Worm (Caenorhabditis elegans) whole organism, late embryonic: ENCODE data around the gene T15B7.14.

Experiments
- C38D4.7 ChIP-seq: fragments of 200-800 bp; sonication (Bioruptor generic); optimal IDR thresholded peaks from 2 replicates; lab custom pipeline; 2018; ENCODE audit warnings: mild to moderate bottlenecking, missing genetic modification characterization, moderate library complexity, missing compliant biosample characterization
- T23F11.4 ChIP-seq: fragments of 200-800 bp; sonication (Bioruptor generic); optimal IDR thresholded peaks from 2 replicates; lab custom pipeline; 2018; ENCODE audit warnings: mild to moderate bottlenecking, missing genetic modification characterization, missing compliant biosample characterization
- ceh-2 ChIP-seq: sonication (generic microtip); optimal IDR thresholded peaks from 2 replicates; lab custom pipeline; 2016; ENCODE audit warnings: missing genotype, missing genetic modification characterization, missing compliant biosample characterization
- ceh-24 ChIP-seq: sonication (generic microtip); optimal IDR thresholded peaks from 2 replicates; lab custom pipeline; 2016; ENCODE audit warnings: mild to moderate bottlenecking, missing genetic modification characterization, missing compliant biosample characterization
- ceh-31 ChIP-seq: sonication (generic microtip); optimal IDR thresholded peaks from 2 replicates; lab custom pipeline; 2016; ENCODE audit warnings: missing genetic modification characterization, missing compliant biosample characterization
- ceh-34 ChIP-seq: sonication (generic microtip); optimal IDR thresholded peaks from 2 replicates; lab custom pipeline; 2016; ENCODE audit warnings: mild to moderate bottlenecking, missing genetic modification characterization, missing compliant biosample characterization
- ceh-45 ChIP-seq: fragments of 200-800 bp; sonication (Bioruptor generic); IDR thresholded peaks from 2 replicates; pipeline ENCODE4 v1.3.6; 2022; ENCODE audit warnings: missing genetic modification reagents, missing genetic modification characterization, missing compliant biosample characterization
- ceh-48 ChIP-seq: sonication (generic microtip); optimal IDR thresholded peaks from 2 replicates; lab custom pipeline; 2016; ENCODE audit warnings: missing genetic modification characterization, inconsistent platforms, missing compliant biosample characterization
- ceh-6 ChIP-seq: fragments of 200-800 bp; sonication (Bioruptor generic); optimal IDR thresholded peaks from 2 replicates; lab custom pipeline; 2018; ENCODE audit warnings: mild to moderate bottlenecking, missing genetic modification characterization, missing compliant biosample characterization
- dmd-4 ChIP-seq: sonication (generic microtip); optimal IDR thresholded peaks from 2 replicates; lab custom pipeline; 2016; ENCODE audit warnings: borderline replicate concordance, missing genetic modification characterization, missing compliant biosample characterization
- dve-1 ChIP-seq: sonication (generic microtip); optimal IDR thresholded peaks from 2 replicates; lab custom pipeline; 2017; ENCODE audit warnings: antibody characterized with exemption, mild to moderate bottlenecking, missing genetic modification characterization, missing compliant biosample characterization
- elt-2 ChIP-seq: sonication (generic microtip); optimal IDR thresholded peaks from 2 replicates; lab custom pipeline; 2016; ENCODE audit warnings: missing genetic modification reagents, missing genetic modification characterization, missing compliant biosample characterization
- eyg-1 ChIP-seq: sonication (generic microtip); optimal IDR thresholded peaks from 2 replicates; lab custom pipeline; 2016; ENCODE audit warnings: missing genotype, missing genetic modification characterization, missing compliant biosample characterization
- fkh-10 ChIP-seq: fragments of 150-350 bp; optimal IDR thresholded peaks from 2 replicates; lab custom pipeline; 2014; ENCODE audit warnings: missing biosample characterization, missing genetic modification reagents, missing genetic modification characterization
- hlh-15 ChIP-seq: sonication (generic microtip); optimal IDR thresholded peaks from 2 replicates; lab custom pipeline; 2016; ENCODE audit warnings: missing genetic modification characterization, missing compliant biosample characterization
- hlh-30 ChIP-seq: sonication (generic microtip); optimal IDR thresholded peaks from 2 replicates; lab custom pipeline; 2017; ENCODE audit warnings: antibody characterized with exemption, missing genetic modification characterization, missing compliant biosample characterization; ENCODE audit not compliant: insufficient read depth
- hlh-6 ChIP-seq: sonication (generic microtip); optimal IDR thresholded peaks from 2 replicates; lab custom pipeline; 2016; ENCODE audit warnings: missing genotype, missing genetic modification characterization, missing compliant biosample characterization
- lin-11 ChIP-seq: fragments of 200-800 bp; sonication (Bioruptor generic); optimal IDR thresholded peaks from 2 replicates; lab custom pipeline; 2018; ENCODE audit warnings: mild to moderate bottlenecking, missing genetic modification characterization, missing compliant biosample characterization
- madf-2 ChIP-seq: sonication (generic microtip); optimal IDR thresholded peaks from 2 replicates; lab custom pipeline; 2017; ENCODE audit warnings: missing genetic modification characterization, missing compliant biosample characterization
- nhr-232 ChIP-seq: sonication (generic microtip); optimal IDR thresholded peaks from 2 replicates; lab custom pipeline; 2016; ENCODE audit warnings: missing genetic modification characterization, missing compliant biosample characterization
- npax-4 ChIP-seq: sonication (generic microtip); optimal IDR thresholded peaks from 2 replicates; lab custom pipeline; 2016; ENCODE audit warnings: missing genetic modification characterization, missing compliant biosample characterization
- odd-2 ChIP-seq: sonication (generic microtip); optimal IDR thresholded peaks from 2 replicates; lab custom pipeline; 2017; ENCODE audit warnings: antibody characterized with exemption, mild to moderate bottlenecking, missing genetic modification characterization, missing compliant biosample characterization
- pat-9 ChIP-seq: fragments of 200-800 bp; sonication (Bioruptor generic); optimal IDR thresholded peaks from 2 replicates; lab custom pipeline; 2018; ENCODE audit warnings: mild to moderate bottlenecking, missing genetic modification characterization, moderate library complexity, missing compliant biosample characterization
- pha-2 ChIP-seq: sonication (generic microtip); optimal IDR thresholded peaks from 2 replicates; lab custom pipeline; 2017; ENCODE audit warnings: mild to moderate bottlenecking, missing genetic modification characterization, missing compliant biosample characterization
- pha-4 ChIP-seq: fragments of 150-350 bp; optimal IDR thresholded peaks from 2 replicates; lab custom pipeline; 2018; ENCODE audit warnings: missing biosample characterization, missing genetic modification reagents, missing genetic modification characterization
- rnt-1 ChIP-seq: sonication (generic microtip); optimal IDR thresholded peaks from 2 replicates; lab custom pipeline; 2016; ENCODE audit warnings: missing genetic modification characterization, missing compliant biosample characterization
- sdc-2 ChIP-seq: sonication (generic microtip); optimal IDR thresholded peaks from 2 replicates; lab custom pipeline; 2016; ENCODE audit warnings: missing genotype, missing genetic modification characterization, missing compliant biosample characterization
- sox-2 ChIP-seq: fragments of 200-800 bp; sonication (Bioruptor generic); IDR thresholded peaks from 2 replicates; pipeline ENCODE4 v1.3.6; 2022; ENCODE audit warnings: missing genetic modification reagents, missing genetic modification characterization, missing compliant biosample characterization
- syd-9 ChIP-seq: sonication (generic microtip); optimal IDR thresholded peaks from 2 replicates; lab custom pipeline; 2016; ENCODE audit warnings: mild to moderate bottlenecking, missing genetic modification characterization, moderate library complexity, missing compliant biosample characterization
- unc-3 ChIP-seq, 2 experiments: fragments of 200-800 bp in 1 of 2; sonication (Bioruptor generic) in 1 of 2; sonication (generic microtip) in 1 of 2; conservative IDR thresholded peaks in 1 of 2; optimal IDR thresholded peaks in 1 of 2; 2 replicates each; pipeline versions ENCODE4 v1.3.6 to Lab custom; 2016 to 2022; ENCODE audit warnings: missing compliant biosample characterization in 2 of 2, missing genetic modification characterization in 2 of 2, missing genetic modification reagents in 1 of 2
- unc-55 ChIP-seq: sonication (generic microtip); optimal IDR thresholded peaks from 2 replicates; lab custom pipeline; 2017; ENCODE audit warnings: missing biosample characterization, missing genetic modification reagents, missing genetic modification characterization
- ztf-16 ChIP-seq: sonication (generic microtip); optimal IDR thresholded peaks from 2 replicates; lab custom pipeline; 2017; ENCODE audit warnings: missing genetic modification characterization, missing compliant biosample characterization

Gene T15B7.14

ce11 chrV:6875795-6876194 is 40.7 kb upstream of the T15B7.14 start:
- TF ChIP-seq ceh-45 (no peak), unc-3 (GFP tag; conservative IDR thresholded peaks at IDR 0.05; lab: Robert Waterston, UW) (no peak), unc-3 (tag; optimal IDR thresholded peaks at IDR 0.05; lab: Kevin White, UChicago) (no peak), pha-4 (tag; lab: Kevin White, UChicago) (no peak), rnt-1 (tag; lab: Kevin White, UChicago) (no peak), ceh-6 (GFP tag; lab: Kevin White, UChicago) (no peak), ceh-34 (tag; lab: Kevin White, UChicago) (peak; percentile 81), hlh-30 (tag; lab: Kevin White, UChicago) (no peak), pat-9 (tag; lab: Kevin White, UChicago) (no peak)
- TF ChIP-seq, all 69 proteins: peak for 1

- TF ChIP-seq unc-55 (GFP tag; lab: Kevin White, UChicago) (peak; percentile 88), dve-1 (tag; lab: Kevin White, UChicago) (no peak)
Observed at ce11 chrV:6874735-6875134, 39.6 kb upstream of the T15B7.14 start.

ce11 chrV:6870004-6870403 is 34.9 kb upstream of the T15B7.14 start, which contains the start of gene frpr-18:
Gene frpr-18, plus strand, starts transcription at chrV:6870304.
- TF ChIP-seq ceh-45 (no peak), ztf-16 (tag; lab: Kevin White, UChicago) (no peak), npax-4 (tag; lab: Kevin White, UChicago) (no peak), elt-2 (tag; lab: Kevin White, UChicago) (no peak), T23F11.4 (no peak), unc-3 (GFP tag; conservative IDR thresholded peaks at IDR 0.05; lab: Robert Waterston, UW) (no peak), unc-3 (tag; optimal IDR thresholded peaks at IDR 0.05; lab: Kevin White, UChicago) (no peak), eyg-1 (tag; lab: Kevin White, UChicago) (no peak), ceh-24 (tag; lab: Kevin White, UChicago) (no peak), sox-2 (GFP tag; lab: Robert Waterston, UW) (no peak)

ce11 chrV:6854711-6855110 is 19.6 kb upstream of the T15B7.14 start, which contains the start of gene gpa-10:
Gene gpa-10, minus strand, starts transcription at chrV:6854811.
- TF ChIP-seq syd-9 (tag; lab: Kevin White, UChicago), result no peak
- TF ChIP-seq T23F11.4, result no peak
- no peak for TF ChIP-seq unc-3 (GFP tag; conservative IDR thresholded peaks at IDR 0.05; lab: Robert Waterston, UW)
- no peak for TF ChIP-seq unc-3 (tag; optimal IDR thresholded peaks at IDR 0.05; lab: Kevin White, UChicago)
- no peak for TF ChIP-seq ceh-31 (tag; lab: Kevin White, UChicago)
- no peak for TF ChIP-seq nhr-232 (tag; lab: Kevin White, UChicago)

- TF ChIP-seq sox-2 (GFP tag; lab: Robert Waterston, UW) (no peak), madf-2 (tag; lab: Kevin White, UChicago) (no peak), ceh-48 (tag; lab: Kevin White, UChicago) (no peak), pha-2 (tag; lab: Kevin White, UChicago) (no peak), C38D4.7 (GFP tag; lab: Kevin White, UChicago) (no peak), hlh-6 (tag; lab: Kevin White, UChicago) (no peak), T23F11.4 (no peak), hlh-15 (tag; lab: Kevin White, UChicago) (no peak), sdc-2 (tag; lab: Kevin White, UChicago) (no peak), odd-2 (no peak), fkh-10 (GFP tag; lab: Kevin White, UChicago) (no peak), dmd-4 (tag; lab: Kevin White, UChicago) (no peak), lin-11 (no peak), ceh-2 (tag; lab: Kevin White, UChicago) (no peak), pha-4 (tag; lab: Kevin White, UChicago) (no peak), ceh-45 (no peak)
- TF ChIP-seq, all 69 proteins: peak for 0
Observed at ce11 chrV:6846507-6846906, 11.4 kb upstream of the T15B7.14 start, which contains the start of gene lgc-54. Gene lgc-54, minus strand, starts transcription at chrV:6846607.
